Worm (Caenorhabditis elegans) whole organism, L3 larva: Measurements from ENCODE around the gene dsl-5.

Experiments used
- aly-2 ChIP-seq: fragments of 150-350 bp; optimal IDR thresholded peaks from 2 replicates; lab custom pipeline; 2014; ENCODE audit warnings: missing biosample characterization, missing genetic modification characterization
- elt-1 ChIP-seq: fragments of 150-350 bp; optimal IDR thresholded peaks from 2 replicates; lab custom pipeline; 2014; ENCODE audit warnings: missing biosample characterization, missing genetic modification characterization
- mdl-1 ChIP-seq: fragments of 150-350 bp; optimal IDR thresholded peaks from 2 replicates; lab custom pipeline; 2014; ENCODE audit warnings: missing biosample characterization, missing genetic modification characterization
- nfya-1 ChIP-seq: sonication (generic microtip); optimal IDR thresholded peaks from 2 replicates; lab custom pipeline; 2017; ENCODE audit warnings: missing genetic modification characterization, mild to moderate bottlenecking, missing compliant biosample characterization, antibody characterized with exemption, moderate library complexity; ENCODE audit not compliant: insufficient read depth
- nhr-11 ChIP-seq: fragments of 150-350 bp; optimal IDR thresholded peaks from 2 replicates; lab custom pipeline; 2014; ENCODE audit warnings: missing biosample characterization, missing genetic modification characterization
- nhr-237 ChIP-seq: fragments of 150-350 bp; optimal IDR thresholded peaks from 2 replicates; lab custom pipeline; 2014; ENCODE audit warnings: missing biosample characterization, missing genetic modification characterization
- nhr-25 ChIP-seq: sonication (generic microtip); optimal IDR thresholded peaks from 2 replicates; lab custom pipeline; 2017; ENCODE audit warnings: missing biosample characterization, missing genetic modification characterization
- pha-4 ChIP-seq: fragments of 150-350 bp; optimal IDR thresholded peaks from 2 replicates; lab custom pipeline; 2014; ENCODE audit warnings: missing biosample characterization, missing genetic modification reagents, missing genetic modification characterization
- pqm-1 ChIP-seq: fragments of 150-350 bp; optimal IDR thresholded peaks from 2 replicates; lab custom pipeline; 2017; ENCODE audit warnings: missing biosample characterization, missing genetic modification characterization, inconsistent platforms
- skn-1 ChIP-seq: fragments of 150-350 bp; optimal IDR thresholded peaks from 2 replicates; lab custom pipeline; 2014; ENCODE audit warnings: missing biosample characterization, missing genetic modification characterization
- snpc-4 ChIP-seq: fragments of 150-350 bp; optimal IDR thresholded peaks from 2 replicates; lab custom pipeline; 2014; ENCODE audit warnings: missing biosample characterization, missing genetic modification characterization
- zag-1 ChIP-seq: fragments of 150-350 bp; optimal IDR thresholded peaks from 2 replicates; lab custom pipeline; 2014; ENCODE audit warnings: missing biosample characterization, missing genetic modification characterization
- ztf-11 ChIP-seq: fragments of 150-350 bp; optimal IDR thresholded peaks from 2 replicates; lab custom pipeline; 2014; ENCODE audit warnings: missing biosample characterization, missing genetic modification characterization

DNA sequence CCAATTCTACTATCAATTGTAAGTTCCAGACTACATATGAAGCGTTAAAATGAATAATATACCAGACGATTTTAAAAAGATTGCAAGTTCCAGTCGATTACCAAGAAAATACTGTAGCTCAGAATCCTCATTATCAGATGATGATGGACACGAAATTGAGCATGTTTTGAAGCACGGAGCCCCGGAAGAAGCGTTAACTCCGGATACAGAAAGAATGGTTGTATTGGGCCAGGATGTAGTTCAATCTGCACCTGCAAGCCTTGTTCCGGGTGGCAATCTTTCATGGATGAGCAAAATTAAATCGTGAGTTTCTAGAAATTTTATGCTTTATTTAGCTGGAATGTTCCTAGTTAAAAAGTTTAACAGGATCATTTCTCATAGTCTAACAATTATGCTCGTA is 47.2 kb upstream of the dsl-5 start, which contains the start of gene atg-4.2:
- TF ChIP-seq snpc-4 (tag; lab: Kevin White, UChicago) (no peak), nhr-25 (no peak), ztf-11 (tag; lab: Kevin White, UChicago) (no peak), zag-1 (tag; lab: Kevin White, UChicago) (no peak), elt-1 (tag; lab: Kevin White, UChicago) (no peak), skn-1 (tag; lab: Kevin White, UChicago) (no peak), mdl-1 (tag; lab: Kevin White, UChicago) (no peak), nhr-237 (tag; lab: Kevin White, UChicago) (no peak), nfya-1 (tag; lab: Kevin White, UChicago) (no peak), nhr-11 (tag; lab: Kevin White, UChicago) (no peak), pha-4 (no peak), pqm-1 (tag; lab: Kevin White, UChicago) (no peak), aly-2 (tag; lab: Kevin White, UChicago) (no peak)
